Fruit fly (Drosophila melanogaster): ENCODE data around the gene CG43450.
A peak's percentile ranks its signal among the peaks of the same experiment; 100 is the strongest.

The CG43450 gene

DNA sequence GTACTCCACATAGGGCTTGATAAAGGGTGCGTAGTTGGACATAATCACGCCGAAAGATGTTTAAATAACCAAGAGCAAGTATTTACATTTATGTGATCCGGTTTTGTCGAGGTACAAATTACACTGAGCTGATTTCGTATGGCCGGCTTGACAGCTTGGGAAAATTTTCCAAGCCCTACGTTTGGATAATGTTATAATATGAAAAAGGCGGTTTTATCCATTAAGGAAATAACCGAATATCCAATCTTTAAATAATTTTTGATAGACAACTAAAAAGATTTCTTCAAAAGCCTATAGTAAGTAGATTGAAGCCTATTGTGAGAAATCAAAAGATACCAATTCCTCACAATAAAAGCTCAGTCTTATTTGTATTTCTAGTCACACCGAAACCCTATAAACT, at the start of gene CG43450, which contains the start of gene eIF3d2:
TSS of gene CG43450 (plus strand) at position 384 of the 400 bp plus-strand sequence.
TSS of gene eIF3d2 (minus strand) at position 101 of the 400 bp plus-strand sequence.
- TF ChIP-seq CG9705 (GFP tag; optimal IDR thresholded peaks at IDR 0.05), result no peak
- no peak for TF ChIP-seq CrebA (GFP tag; optimal IDR thresholded peaks at IDR 0.05; ENCODE audit: borderline replicate concordance)
- no peak for TF ChIP-seq Rel (GFP tag; optimal IDR thresholded peaks at IDR 0.05)
- TF ChIP-seq Rel (tag; optimal IDR thresholded peaks at IDR 0.05), result no peak
- no peak for TF ChIP-seq pan (optimal IDR thresholded peaks at IDR 0.05)
- no peak for TF ChIP-seq dl (GFP tag; optimal IDR thresholded peaks at IDR 0.05; ENCODE audit: insufficient read depth in 1 of 2, partially characterized antibody in 2 of 2)
- TF ChIP-seq Sp1 (GFP tag; optimal IDR thresholded peaks at IDR 0.05), result no peak
- no peak for TF ChIP-seq CG32264 (GFP tag; optimal IDR thresholded peaks at IDR 0.05)
- TF ChIP-seq Hnf4 (GFP tag; optimal IDR thresholded peaks at IDR 0.05), result no peak
- TF ChIP-seq Jra (GFP tag; optimal IDR thresholded peaks at IDR 0.05), result no peak
- no peak for TF ChIP-seq dmrt93B (GFP tag; optimal IDR thresholded peaks at IDR 0.05)
- TF ChIP-seq jim (GFP tag; optimal IDR thresholded peaks at IDR 0.05), result no peak
- TF ChIP-seq GATAd (GFP tag; optimal IDR thresholded peaks at IDR 0.05), result no peak

dm6 chr3R:12158495-12158894, 36.6 kb upstream of the CG43450 start, which contains the start of gene dpr15:
Gene dpr15, minus strand, starts transcription at chr3R:12158595.
- TF ChIP-seq pan (optimal IDR thresholded peaks at IDR 0.05) (no peak), Jra (GFP tag; optimal IDR thresholded peaks at IDR 0.05) (no peak)

dm6 chr3R:12166086-12166485, 29.0 kb upstream of the CG43450 start, which contains the start of gene Cpn:
Gene Cpn, minus strand, starts transcription at chr3R:12166186.
- no peak for TF ChIP-seq OdsH (GFP tag; optimal IDR thresholded peaks at IDR 0.05)
- TF ChIP-seq pan (optimal IDR thresholded peaks at IDR 0.05), result no peak
- no peak for TF ChIP-seq jim (GFP tag; optimal IDR thresholded peaks at IDR 0.05)
- TF ChIP-seq psq (GFP tag; optimal IDR thresholded peaks at IDR 0.05), result no peak
- TF ChIP-seq rgr (GFP tag; optimal IDR thresholded peaks at IDR 0.05), result no peak
- no peak for TF ChIP-seq GATAd (GFP tag; optimal IDR thresholded peaks at IDR 0.05)
- TF ChIP-seq CG32264 (GFP tag; optimal IDR thresholded peaks at IDR 0.05), result no peak

DNA sequence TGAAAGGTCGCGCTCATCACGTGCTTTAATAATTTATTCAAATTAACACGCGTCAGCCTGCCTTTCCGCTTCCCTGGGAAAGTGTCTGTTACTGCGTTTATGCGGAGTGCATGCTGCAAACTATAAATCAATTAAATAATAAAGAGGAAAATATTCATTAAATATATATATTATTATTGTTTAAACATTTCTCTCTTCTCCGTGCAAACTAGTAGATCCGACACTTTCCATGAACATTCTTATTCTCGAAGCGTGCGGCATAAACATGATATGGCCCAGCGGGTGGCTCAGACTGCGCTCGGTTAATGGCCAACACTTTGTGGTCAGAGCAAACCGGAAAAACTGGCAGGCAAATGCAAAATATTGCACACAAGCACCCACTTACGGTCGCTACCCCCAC, 26.7 kb upstream of the CG43450 start:
- no peak for TF ChIP-seq h (GFP tag; optimal IDR thresholded peaks at IDR 0.05)
- no peak for TF ChIP-seq lola (GFP tag; optimal IDR thresholded peaks at IDR 0.05)
- no peak for TF ChIP-seq sage (GFP tag; optimal IDR thresholded peaks at IDR 0.05)
- peak; percentile 2 for TF ChIP-seq HLH106 (tag; optimal IDR thresholded peaks at IDR 0.05)

DNA sequence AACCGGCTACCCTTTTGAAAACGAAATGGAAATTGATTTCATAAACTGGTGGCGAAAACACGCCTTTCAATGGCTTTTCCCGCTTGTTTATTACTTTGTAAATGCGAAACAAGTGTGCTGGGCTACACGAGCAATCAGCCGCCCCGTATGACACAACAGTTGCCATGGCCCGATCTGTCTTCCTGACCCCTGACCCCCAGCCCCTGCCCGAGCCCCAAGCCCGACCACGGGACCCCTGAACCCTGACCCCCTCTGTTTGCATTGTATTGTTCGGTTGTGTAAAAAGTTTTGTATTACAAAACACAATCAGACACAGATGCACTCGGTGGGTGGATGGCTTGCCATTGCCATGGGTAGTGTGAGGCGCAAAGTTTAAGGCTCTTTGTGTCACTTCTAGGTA, 9.5 kb upstream of the CG43450 start:
- TF ChIP-seq Abd-B (GFP tag; optimal IDR thresholded peaks at IDR 0.05), result no peak
- no peak for TF ChIP-seq jim (GFP tag; optimal IDR thresholded peaks at IDR 0.05)
- TF ChIP-seq Mio (GFP tag; optimal IDR thresholded peaks at IDR 0.05), result no peak
- peak; percentile 95 for TF ChIP-seq Dfd (GFP tag; optimal IDR thresholded peaks at IDR 0.05)

DNA sequence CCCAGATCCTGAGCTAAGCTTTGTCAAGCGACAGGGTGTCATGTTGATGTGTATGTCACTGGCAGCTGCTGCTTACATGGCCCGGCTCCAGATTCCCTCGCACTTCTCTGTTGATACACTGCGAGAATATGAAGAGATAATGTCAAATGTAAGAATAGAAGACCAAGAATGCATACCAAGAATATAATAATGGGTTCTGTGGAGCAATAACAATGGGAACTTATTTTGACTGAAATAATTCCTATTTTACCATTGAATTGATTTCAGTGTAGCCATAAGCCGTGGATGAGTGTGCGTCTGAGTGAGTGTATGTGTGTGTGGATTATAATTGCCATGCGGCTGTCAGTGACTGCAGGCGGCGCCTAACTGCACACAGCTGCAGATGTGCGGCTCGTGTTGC, 1.0 kb downstream of the CG43450 start:
- TF ChIP-seq foxo (GFP tag; optimal IDR thresholded peaks at IDR 0.05), result peak in 1 of 2 experiments; percentile 43
- peak; percentile 26 for TF ChIP-seq HLH106 (tag; optimal IDR thresholded peaks at IDR 0.05)
- no peak for TF ChIP-seq N (GFP tag; optimal IDR thresholded peaks at IDR 0.05)
- TF ChIP-seq fru (GFP tag; optimal IDR thresholded peaks at IDR 0.05), result peak; percentile 25

DNA sequence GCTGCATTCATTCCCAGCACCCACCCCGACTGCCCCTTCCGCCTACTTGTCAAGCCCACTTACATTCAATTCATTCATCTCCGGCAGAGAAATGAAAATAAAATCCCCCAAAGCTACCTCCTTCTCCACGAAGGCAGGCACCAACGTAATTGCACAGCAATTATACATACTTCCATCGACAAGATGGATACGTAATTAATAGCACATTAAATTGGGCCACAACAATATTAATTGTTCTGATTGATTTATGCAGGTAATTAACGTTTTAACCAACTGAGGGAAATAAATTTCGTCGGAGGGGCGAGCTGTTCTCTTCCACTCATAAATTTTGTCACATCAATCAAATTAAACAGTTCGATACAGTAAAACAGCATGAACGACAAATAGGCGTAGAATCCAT, 2.5 kb downstream of the CG43450 start, which contains the start of gene Adk1:
TSS of gene Adk1 (plus strand) at position 301 of the 400 bp plus-strand sequence.
- TF ChIP-seq Vsx2 (GFP tag; optimal IDR thresholded peaks at IDR 0.05; ENCODE audit: partially characterized antibody) (no peak), woc (GFP tag; optimal IDR thresholded peaks at IDR 0.05) (no peak), Myc (optimal IDR thresholded peaks at IDR 0.05) (no peak), Jra (GFP tag; optimal IDR thresholded peaks at IDR 0.05) (no peak), Dfd (GFP tag; optimal IDR thresholded peaks at IDR 0.05) (no peak), N (GFP tag; optimal IDR thresholded peaks at IDR 0.05) (no peak), rgr (GFP tag; optimal IDR thresholded peaks at IDR 0.05) (no peak), Dif (GFP tag; optimal IDR thresholded peaks at IDR 0.05; ENCODE audit: partially characterized antibody) (no peak), usp (GFP tag; optimal IDR thresholded peaks at IDR 0.05) (no peak), lola (GFP tag; optimal IDR thresholded peaks at IDR 0.05) (no peak), CG9705 (GFP tag; optimal IDR thresholded peaks at IDR 0.05) (no peak), OdsH (GFP tag; optimal IDR thresholded peaks at IDR 0.05) (no peak), fru (GFP tag; optimal IDR thresholded peaks at IDR 0.05) (no peak), sage (GFP tag; optimal IDR thresholded peaks at IDR 0.05) (no peak), pan (optimal IDR thresholded peaks at IDR 0.05) (no peak), CG32264 (GFP tag; optimal IDR thresholded peaks at IDR 0.05) (no peak), psq (GFP tag; optimal IDR thresholded peaks at IDR 0.05) (no peak)

Measured in whole organism, wandering third instar larva.